Worm (Caenorhabditis elegans) whole organism, young adult: Measurements from ENCODE around the gene R08C7.11.

Experiments
- B0019.2 ChIP-seq: fragments of 200-800 bp; sonication (Bioruptor generic); conservative IDR thresholded peaks from 2 replicates; pipeline ENCODE4 v1.3.6; 2022; ENCODE audit warnings: missing genetic modification reagents, missing genetic modification characterization, missing compliant biosample characterization
- bed-2 ChIP-seq: fragments of 200-800 bp; sonication (Bioruptor generic); IDR thresholded peaks from 2 replicates; pipeline ENCODE4 v1.3.6; 2022; ENCODE audit warnings: missing genetic modification reagents, missing genetic modification characterization, missing compliant biosample characterization
- ets-4 ChIP-seq: fragments of 200-800 bp; sonication (Bioruptor generic); optimal IDR thresholded peaks from 2 replicates; lab custom pipeline; 2018; ENCODE audit warnings: mild to moderate bottlenecking, missing genetic modification characterization, missing compliant biosample characterization
- madf-10 ChIP-seq: sonication (generic microtip); optimal IDR thresholded peaks from 2 replicates; lab custom pipeline; 2016; ENCODE audit warnings: mild to moderate bottlenecking, missing genetic modification characterization, missing compliant biosample characterization
- nfya-1 ChIP-seq: sonication (generic microtip); optimal IDR thresholded peaks from 2 replicates; lab custom pipeline; 2017; ENCODE audit warnings: antibody characterized with exemption, missing compliant biosample characterization, missing genetic modification characterization, borderline replicate concordance; ENCODE audit not compliant: insufficient read depth
- pha-4 ChIP-seq: fragments of 150-350 bp; sonication (generic microtip); optimal IDR thresholded peaks from 2 replicates; lab custom pipeline; 2014; ENCODE audit warnings: missing biosample characterization, missing genetic modification reagents, missing genetic modification characterization
- tbx-9 ChIP-seq: sonication (generic microtip); optimal IDR thresholded peaks from 2 replicates; lab custom pipeline; 2016; ENCODE audit warnings: borderline replicate concordance, missing genetic modification characterization, inconsistent platforms, missing compliant biosample characterization
- unc-62 ChIP-seq: fragments of 150-350 bp; optimal IDR thresholded peaks from 2 replicates; lab custom pipeline; 2014; ENCODE audit warnings: missing biosample characterization, missing genetic modification reagents, missing genetic modification characterization

DNA sequence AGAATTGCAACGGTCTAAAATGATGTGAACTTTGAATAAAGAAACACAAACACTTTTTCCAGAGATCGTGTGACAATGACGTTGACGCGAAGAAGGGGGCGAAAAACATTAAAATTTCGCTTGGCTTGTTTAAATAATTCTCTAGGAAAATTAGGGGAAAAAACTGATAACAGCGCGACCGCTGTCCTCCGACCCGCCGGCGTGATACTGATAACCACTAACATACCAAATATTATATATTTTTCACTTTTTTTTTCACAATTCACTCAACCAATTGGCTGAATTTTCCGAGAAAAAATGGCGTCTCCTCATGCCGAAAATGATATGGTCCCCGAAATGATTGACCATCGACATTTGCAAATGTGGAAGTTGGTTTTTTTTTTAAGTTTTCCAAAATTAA is 4.9 kb downstream of the R08C7.11 start:
- TF ChIP-seq nfya-1 = no peak
- TF ChIP-seq tbx-9 (tag; lab: Kevin White, UChicago) = no peak
- no peak for TF ChIP-seq bed-2 (GFP tag; lab: Robert Waterston, UW)
- TF ChIP-seq ets-4 (GFP tag; lab: Kevin White, UChicago) = no peak
- TF ChIP-seq B0019.2 (GFP tag; lab: Robert Waterston, UW) = no peak
- TF ChIP-seq pha-4 (tag; lab: Kevin White, UChicago) = no peak
- no peak for TF ChIP-seq unc-62 (GFP tag; lab: Kevin White, UChicago)
- TF ChIP-seq madf-10 (tag; lab: Kevin White, UChicago) = peak; percentile 64
